Worm (Caenorhabditis elegans): Measurements from ENCODE around the gene nhr-147.
"Not testable (repeated sequence)": the region's sequence is repeated elsewhere in the genome, so short reads cannot be mapped to it uniquely, and the experiment has no call there.

The nhr-147 gene

DNA sequence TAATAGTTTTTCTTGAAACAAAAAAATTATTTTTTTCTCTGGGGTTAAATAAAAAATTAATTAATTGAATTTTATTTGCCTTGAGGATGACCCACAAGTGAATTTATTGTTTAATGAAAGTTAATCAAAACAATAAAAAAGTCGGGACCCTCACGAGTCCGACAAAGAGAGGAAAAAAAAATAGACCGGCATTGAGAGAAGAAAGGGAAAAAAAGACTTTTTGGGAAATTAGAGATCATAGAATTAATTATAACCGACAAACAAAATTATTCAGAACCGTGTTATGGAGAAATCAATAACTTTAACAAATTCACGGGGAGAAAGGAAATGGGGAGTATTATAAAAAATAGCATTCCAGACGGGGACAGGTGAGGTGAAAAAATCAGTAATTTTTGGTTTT, 8.4 kb upstream of the nhr-147 start, which contains the start of gene F10G2.7:
Gene F10G2.7, minus strand, starts transcription at position 101 of the 400 bp plus-strand sequence.
- not testable (repeated sequence) for TF ChIP-seq blmp-1 (tag; optimal IDR thresholded peaks at IDR 0.05; ENCODE audit: insufficient read depth); F13H6.1 (tag; optimal IDR thresholded peaks at IDR 0.05); elt-3 (tag; optimal IDR thresholded peaks at IDR 0.05)

DNA sequence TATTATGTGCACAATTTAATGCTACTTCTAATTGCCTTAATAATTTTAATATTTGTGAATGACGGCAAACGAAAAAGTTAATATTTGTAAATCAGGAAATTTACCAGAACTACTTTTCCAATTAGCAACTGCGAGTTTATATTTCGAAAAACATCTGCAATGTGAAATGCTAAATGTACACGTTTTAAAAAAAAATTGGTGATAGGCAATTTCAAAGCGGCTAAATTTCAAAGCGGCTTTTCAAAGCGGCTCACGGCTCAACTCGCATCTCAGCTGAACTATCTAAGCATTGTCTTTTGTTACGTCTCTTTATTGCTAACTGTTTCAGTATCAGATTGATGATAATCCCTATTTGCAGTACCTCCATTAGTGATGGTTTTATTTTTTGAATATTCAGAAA, 5.8 kb upstream of the nhr-147 start, which contains the start of gene srh-187:
Gene srh-187, minus strand, starts transcription at position 101 of the 400 bp plus-strand sequence.
- TF ChIP-seq nhr-237 (tag; optimal IDR thresholded peaks at IDR 0.05): no peak
- no peak for TF ChIP-seq lin-11 (tag; optimal IDR thresholded peaks at IDR 0.05)
- TF ChIP-seq unc-55 (GFP tag; optimal IDR thresholded peaks at IDR 0.05): no peak
- no peak for TF ChIP-seq nhr-10 (tag; optimal IDR thresholded peaks at IDR 0.05)
- no peak for TF ChIP-seq ztf-1 (GFP tag; conservative IDR thresholded peaks at IDR 0.05)
- TF ChIP-seq lin-13 (GFP tag; optimal IDR thresholded peaks at IDR 0.05): no peak
- TF ChIP-seq snpc-4 (tag; optimal IDR thresholded peaks at IDR 0.05): no peak
- no peak for TF ChIP-seq nhr-129 (tag; optimal IDR thresholded peaks at IDR 0.05)
- no peak for TF ChIP-seq skn-1 (tag; optimal IDR thresholded peaks at IDR 0.05)
- TF ChIP-seq nhr-21 (tag; optimal IDR thresholded peaks at IDR 0.05): no peak
- no peak for TF ChIP-seq unc-62 (GFP tag; optimal IDR thresholded peaks at IDR 0.05)
- TF ChIP-seq lin-39 (tag; optimal IDR thresholded peaks at IDR 0.05): no peak
- no peak for TF ChIP-seq nhr-11 (tag; optimal IDR thresholded peaks at IDR 0.05)
- no peak for TF ChIP-seq nhr-6 (tag; optimal IDR thresholded peaks at IDR 0.05)
- TF ChIP-seq mab-5 (tag; optimal IDR thresholded peaks at IDR 0.05): no peak

DNA sequence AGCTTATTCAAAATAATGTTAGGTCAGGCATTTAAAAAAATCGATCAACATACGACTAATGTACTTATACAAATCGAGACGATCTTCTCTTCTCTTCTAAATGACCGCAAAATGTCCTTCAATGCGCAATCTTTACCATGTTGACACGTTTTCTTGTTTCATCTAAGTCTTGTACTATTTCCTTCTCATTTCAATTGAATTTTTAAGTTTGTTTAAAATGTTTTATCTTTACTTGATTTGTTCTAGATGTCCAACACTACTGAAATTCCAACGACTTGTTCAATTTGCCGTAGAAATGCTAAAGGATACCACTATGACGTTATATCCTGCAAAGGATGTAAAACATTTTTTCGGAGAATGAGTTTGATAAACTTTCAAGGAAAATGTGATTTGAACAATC, 3.7 kb upstream of the nhr-147 start, which contains the start of the genes nhr-263 and nhr-148:
Gene nhr-263, minus strand, starts transcription at position 101 of the 400 bp plus-strand sequence.
Gene nhr-148, plus strand, starts transcription at position 215 of the 400 bp plus-strand sequence.
- TF ChIP-seq nhr-25 (tag; optimal IDR thresholded peaks at IDR 0.05) (no peak), sma-9 (GFP tag; optimal IDR thresholded peaks at IDR 0.05) (peak; percentile 37), sma-9 (tag; optimal IDR thresholded peaks at IDR 0.05) (no peak)

DNA sequence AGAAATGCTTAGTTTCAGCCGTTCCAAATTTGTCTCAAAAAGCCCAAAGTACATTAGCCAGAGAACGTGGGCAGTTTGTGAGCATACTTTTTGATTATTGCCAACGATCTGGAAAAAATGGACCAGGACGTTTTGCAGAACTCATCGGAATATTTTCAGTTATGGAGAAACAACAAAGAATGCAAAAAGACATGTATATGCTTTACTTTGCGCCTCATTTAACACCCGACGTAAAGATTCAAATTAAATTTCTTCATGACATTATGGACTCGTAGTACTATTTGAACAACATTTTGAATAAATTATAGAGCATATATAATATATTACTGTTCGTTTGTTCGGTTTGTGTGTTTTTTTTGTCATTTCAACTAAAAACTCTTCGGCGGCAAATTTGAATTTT, 2.1 kb upstream of the nhr-147 start, which contains the start of gene srh-244:
Gene srh-244, plus strand, starts transcription at position 301 of the 400 bp plus-strand sequence.
- TF ChIP-seq mdl-1 (tag; optimal IDR thresholded peaks at IDR 0.05) (no peak), F13H6.1 (tag; optimal IDR thresholded peaks at IDR 0.05) (no peak), alr-1 (tag; optimal IDR thresholded peaks at IDR 0.05) (no peak), ceh-82 (tag; optimal IDR thresholded peaks at IDR 0.05) (no peak), nhr-11 (tag; optimal IDR thresholded peaks at IDR 0.05) (no peak), ama-1 (optimal IDR thresholded peaks at IDR 0.05) (no peak), elt-1 (tag; optimal IDR thresholded peaks at IDR 0.05) (no peak), nhr-129 (tag; optimal IDR thresholded peaks at IDR 0.05) (no peak), ZK546.5 (tag; optimal IDR thresholded peaks at IDR 0.05) (no peak)

DNA sequence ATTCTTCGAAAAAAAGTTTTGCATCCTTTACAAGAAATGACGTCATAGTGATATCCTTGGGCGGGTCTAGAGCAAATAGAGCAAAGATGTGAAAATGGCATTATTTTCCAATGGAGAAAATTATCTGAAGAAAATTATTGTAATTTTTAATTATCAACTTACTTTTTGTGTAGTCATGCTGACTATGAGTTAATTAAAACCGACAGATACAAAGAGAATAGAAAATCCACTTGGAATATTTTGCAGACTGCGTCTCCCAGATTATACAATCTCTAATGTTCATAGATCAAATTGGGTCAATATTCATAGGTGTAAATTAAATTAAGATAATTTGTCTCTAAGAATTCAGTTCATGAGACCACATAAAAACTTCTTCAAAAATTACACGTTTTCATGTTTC, 3.9 kb downstream of the nhr-147 start, which contains the start of gene nhr-149:
Gene nhr-149, minus strand, starts transcription at position 101 of the 400 bp plus-strand sequence.
- no peak for TF ChIP-seq sem-4 (tag; optimal IDR thresholded peaks at IDR 0.05)
- no peak for TF ChIP-seq lin-11 (tag; optimal IDR thresholded peaks at IDR 0.05)
- no peak for TF ChIP-seq nhr-12 (tag; optimal IDR thresholded peaks at IDR 0.05)
- no peak for TF ChIP-seq zag-1 (tag; optimal IDR thresholded peaks at IDR 0.05)
- TF ChIP-seq aly-2 (tag; optimal IDR thresholded peaks at IDR 0.05): no peak
- TF ChIP-seq Y55F3AM.14 (GFP tag; optimal IDR thresholded peaks at IDR 0.05): no peak
- TF ChIP-seq blmp-1 (tag; optimal IDR thresholded peaks at IDR 0.05; ENCODE audit: insufficient read depth): no peak
- no peak for TF ChIP-seq ztf-1 (GFP tag; conservative IDR thresholded peaks at IDR 0.05)
- TF ChIP-seq unc-55 (GFP tag; optimal IDR thresholded peaks at IDR 0.05): no peak
- TF ChIP-seq lin-13 (GFP tag; optimal IDR thresholded peaks at IDR 0.05): no peak
- no peak for TF ChIP-seq mdl-1 (tag; optimal IDR thresholded peaks at IDR 0.05)
- TF ChIP-seq skn-1 (tag; optimal IDR thresholded peaks at IDR 0.05): no peak
- TF ChIP-seq dmd-4 (tag; optimal IDR thresholded peaks at IDR 0.05): no peak
- TF ChIP-seq unc-62 (GFP tag; optimal IDR thresholded peaks at IDR 0.05): no peak
- TF ChIP-seq fos-1 (tag; optimal IDR thresholded peaks at IDR 0.05): no peak
- TF ChIP-seq mab-5 (tag; optimal IDR thresholded peaks at IDR 0.05): no peak
